Worm (Caenorhabditis elegans) whole organism, L2 larva: ENCODE results near the gene cubn-1.

Experiments
- Y55F3AM.14 ChIP-seq: fragments of 200-800 bp; sonication (Bioruptor generic); optimal IDR thresholded peaks from 2 replicates; lab custom pipeline; 2018; ENCODE audit warnings: mild to moderate bottlenecking, missing genetic modification characterization, missing compliant biosample characterization
- alr-1 ChIP-seq: fragments of 150-350 bp; optimal IDR thresholded peaks from 2 replicates; lab custom pipeline; 2014; ENCODE audit warnings: missing biosample characterization, missing genetic modification characterization
- ceh-16 ChIP-seq: fragments of 150-350 bp; optimal IDR thresholded peaks from 2 replicates; lab custom pipeline; 2014; ENCODE audit warnings: missing biosample characterization, missing genetic modification characterization
- ceh-82 ChIP-seq: fragments of 150-350 bp; optimal IDR thresholded peaks from 2 replicates; lab custom pipeline; 2014; ENCODE audit warnings: missing biosample characterization, missing genetic modification characterization
- crh-2 ChIP-seq: sonication (generic microtip); optimal IDR thresholded peaks from 2 replicates; lab custom pipeline; 2017; ENCODE audit warnings: missing biosample characterization, missing genetic modification characterization
- dmd-4 ChIP-seq: sonication (generic microtip); optimal IDR thresholded peaks from 2 replicates; lab custom pipeline; 2017; ENCODE audit warnings: missing biosample characterization, missing genetic modification characterization
- egl-27 ChIP-seq: sonication (generic microtip); optimal IDR thresholded peaks from 3 replicates; lab custom pipeline; 2017; ENCODE audit warnings: missing biosample characterization, missing genetic modification reagents, missing genetic modification characterization
- elt-1 ChIP-seq: fragments of 150-350 bp; optimal IDR thresholded peaks from 2 replicates; lab custom pipeline; 2014; ENCODE audit warnings: missing biosample characterization, missing genetic modification characterization
- elt-3 ChIP-seq: sonication (generic microtip); optimal IDR thresholded peaks from 2 replicates; lab custom pipeline; 2017; ENCODE audit warnings: missing biosample characterization, missing genetic modification characterization
- fos-1 ChIP-seq: fragments of 150-350 bp; optimal IDR thresholded peaks from 2 replicates; lab custom pipeline; 2014; ENCODE audit warnings: missing biosample characterization, missing genetic modification characterization
- gmeb-1 ChIP-seq: fragments of 150-350 bp; optimal IDR thresholded peaks from 2 replicates; lab custom pipeline; 2014; ENCODE audit warnings: missing biosample characterization, missing genetic modification characterization
- lin-11 ChIP-seq: fragments of 150-350 bp; sonication (generic microtip); optimal IDR thresholded peaks from 2 replicates; lab custom pipeline; 2014; ENCODE audit warnings: missing biosample characterization, missing genetic modification characterization, inconsistent platforms, mixed read lengths
- lin-13 ChIP-seq: fragments of 150-350 bp; optimal IDR thresholded peaks from 2 replicates; lab custom pipeline; 2014; ENCODE audit warnings: missing biosample characterization, missing genetic modification reagents, missing genetic modification characterization
- lin-39 ChIP-seq: fragments of 150-350 bp; optimal IDR thresholded peaks from 2 replicates; lab custom pipeline; 2014; ENCODE audit warnings: missing biosample characterization, missing genetic modification reagents, missing genetic modification characterization
- lsy-2 ChIP-seq, 2 experiments: fragments of 150-350 bp in 1 of 2; sonication (generic microtip) in 1 of 2; optimal IDR thresholded peaks; 2 replicates each; lab custom pipeline; 2014 to 2017; ENCODE audit warnings: missing biosample characterization in 2 of 2, missing genetic modification characterization in 2 of 2
- mab-5 ChIP-seq: fragments of 150-350 bp; optimal IDR thresholded peaks from 2 replicates; lab custom pipeline; 2014; ENCODE audit warnings: missing biosample characterization, missing genetic modification characterization
- mdl-1 ChIP-seq, 2 experiments: fragments of 150-350 bp in 1 of 2; sonication (generic microtip) in 1 of 2; optimal IDR thresholded peaks; 2 replicates each; lab custom pipeline; 2017; ENCODE audit warnings: missing biosample characterization in 2 of 2, missing genetic modification characterization in 2 of 2
- nhr-10 ChIP-seq: sonication (generic microtip); optimal IDR thresholded peaks from 2 replicates; lab custom pipeline; 2017; ENCODE audit warnings: missing biosample characterization, missing genetic modification characterization
- nhr-12 ChIP-seq: fragments of 150-350 bp; optimal IDR thresholded peaks from 2 replicates; lab custom pipeline; 2014; ENCODE audit warnings: missing biosample characterization, missing genetic modification characterization
- nhr-129 ChIP-seq: fragments of 150-350 bp; optimal IDR thresholded peaks from 2 replicates; lab custom pipeline; 2014; ENCODE audit warnings: missing biosample characterization, missing genetic modification characterization
- nhr-21 ChIP-seq: fragments of 150-350 bp; optimal IDR thresholded peaks from 2 replicates; lab custom pipeline; 2014; ENCODE audit warnings: missing biosample characterization, missing genetic modification characterization
- nhr-23 ChIP-seq: fragments of 150-350 bp; optimal IDR thresholded peaks from 2 replicates; lab custom pipeline; 2014; ENCODE audit warnings: missing biosample characterization, missing genetic modification reagents, missing genetic modification characterization
- nhr-25 ChIP-seq: fragments of 150-350 bp; sonication (generic microtip); optimal IDR thresholded peaks from 3 replicates; lab custom pipeline; 2014; ENCODE audit warnings: missing biosample characterization, missing genetic modification characterization
- nhr-6 ChIP-seq: fragments of 150-350 bp; optimal IDR thresholded peaks from 2 replicates; lab custom pipeline; 2014; ENCODE audit warnings: missing biosample characterization, missing genetic modification characterization
- nhr-77 ChIP-seq: fragments of 150-350 bp; optimal IDR thresholded peaks from 2 replicates; lab custom pipeline; 2014; ENCODE audit warnings: missing biosample characterization, missing genetic modification characterization
- sem-4 ChIP-seq: fragments of 150-350 bp; optimal IDR thresholded peaks from 2 replicates; lab custom pipeline; 2014; ENCODE audit warnings: missing biosample characterization, missing genetic modification reagents, missing genetic modification characterization
- sma-3 ChIP-seq: sonication (generic microtip); optimal IDR thresholded peaks from 2 replicates; lab custom pipeline; 2016; ENCODE audit warnings: missing genetic modification reagents, missing genetic modification characterization, missing compliant biosample characterization
- sma-9 ChIP-seq, 2 experiments: fragments of 150-350 bp in 1 of 2; sonication (generic microtip) in 1 of 2; optimal IDR thresholded peaks; 2 replicates each; lab custom pipeline; 2014 to 2016; ENCODE audit warnings: missing genetic modification characterization in 2 of 2, mild to moderate bottlenecking in 1 of 2, missing biosample characterization in 1 of 2, missing compliant biosample characterization in 1 of 2, missing genetic modification reagents in 1 of 2, moderate library complexity in 1 of 2
- zag-1 ChIP-seq: fragments of 150-350 bp; optimal IDR thresholded peaks from 2 replicates; lab custom pipeline; 2014; ENCODE audit warnings: missing biosample characterization, missing genetic modification characterization
- ztf-1 ChIP-seq: fragments of 200-800 bp; sonication (Bioruptor generic); conservative IDR thresholded peaks from 2 replicates; pipeline ENCODE4 v1.3.6; 2022; ENCODE audit warnings: missing genetic modification characterization, missing compliant biosample characterization
- ztf-11 ChIP-seq: sonication (generic microtip); optimal IDR thresholded peaks from 2 replicates; lab custom pipeline; 2017; ENCODE audit warnings: missing biosample characterization, missing genetic modification characterization
- ztf-4 ChIP-seq: fragments of 150-350 bp; optimal IDR thresholded peaks from 2 replicates; lab custom pipeline; 2014; ENCODE audit warnings: missing biosample characterization, missing genetic modification characterization

cubn-1 gene

DNA sequence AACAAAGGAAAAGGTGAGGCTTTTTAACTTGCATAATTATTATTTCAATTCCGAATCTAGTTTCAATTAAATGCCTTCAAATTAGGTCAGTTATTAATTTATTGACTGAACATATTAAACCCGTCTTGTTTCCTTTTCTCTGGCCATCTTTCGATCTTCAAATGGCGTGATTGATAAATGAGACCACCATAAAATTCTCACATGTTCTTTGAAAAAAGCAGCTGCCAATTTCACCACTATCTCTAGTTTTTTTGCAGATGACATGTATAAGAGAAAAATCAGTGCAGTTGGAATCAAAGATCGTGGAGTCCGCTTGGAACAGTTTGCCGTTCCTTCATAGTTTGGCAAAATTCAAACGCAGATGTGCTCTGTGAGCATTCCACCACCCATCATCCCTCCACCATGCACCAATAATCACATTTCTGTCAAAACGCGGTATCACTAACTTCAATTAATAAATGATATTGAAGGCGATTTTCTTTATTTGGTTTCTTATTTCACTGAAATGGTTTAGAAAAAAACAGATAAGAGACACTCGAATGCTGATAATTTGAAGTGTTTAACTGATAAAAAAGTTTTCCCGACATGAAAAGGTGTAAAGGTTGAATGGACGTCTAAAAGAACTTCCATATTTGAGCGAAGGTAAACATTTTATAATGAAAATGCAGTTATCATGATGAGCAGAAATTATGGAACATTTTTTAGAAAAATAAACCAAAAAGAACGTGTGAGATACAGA is 26.8 kb downstream of the cubn-1 start:
- TF ChIP-seq sem-4 (tag; lab: Kevin White, UChicago) (peak; percentile 1), sma-9 (GFP tag; optimal IDR thresholded peaks at IDR 0.05; lab: Kevin White, UChicago) (peak; percentile 67), sma-9 (tag; optimal IDR thresholded peaks at IDR 0.05; lab: Kevin White, UChicago) (no peak), crh-2 (peak; percentile 42), gmeb-1 (tag; lab: Kevin White, UChicago) (peak; percentile 34), fos-1 (tag; lab: Kevin White, UChicago) (peak; percentile 51), egl-27 (tag; lab: Kevin White, UChicago) (peak; percentile 37), mdl-1 (tag; optimal IDR thresholded peaks at IDR 0.05; lab: Kevin White, UChicago) (no peak), nhr-10 (tag; lab: Kevin White, UChicago) (no peak), lsy-2 (tag; optimal IDR thresholded peaks at IDR 0.05; lab: Kevin White, UChicago) (no peak)

DNA sequence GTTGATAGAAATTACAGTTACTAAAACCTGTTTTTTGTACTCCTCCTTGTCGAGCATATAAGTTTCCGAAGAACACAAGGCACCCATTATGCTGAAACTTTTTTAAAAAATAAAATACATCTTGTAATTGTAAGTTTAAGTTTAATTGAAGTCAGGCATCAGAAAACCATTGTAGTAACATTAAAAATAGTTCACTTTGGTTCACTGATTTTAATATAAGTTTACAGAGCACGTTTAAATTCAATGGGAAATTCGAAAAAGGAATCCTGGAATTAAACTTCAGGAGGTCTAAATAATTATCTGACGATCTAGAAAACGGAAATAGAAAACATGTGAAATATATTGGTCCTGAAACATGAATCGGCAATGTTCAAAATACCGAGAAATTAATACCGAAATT is 29.3 kb downstream of the cubn-1 start, which contains the start of gene gpa-8:
Gene gpa-8 (minus strand): TSS at position 101 of the 400 bp plus-strand sequence.
- no peak for TF ChIP-seq nhr-77 (tag; lab: Kevin White, UChicago)
- no peak for TF ChIP-seq ztf-11 (tag; lab: Kevin White, UChicago)
- TF ChIP-seq gmeb-1 (tag; lab: Kevin White, UChicago), result no peak
- TF ChIP-seq zag-1 (tag; lab: Kevin White, UChicago), result no peak
- TF ChIP-seq mab-5 (tag; lab: Kevin White, UChicago), result no peak
- TF ChIP-seq ceh-16 (tag; lab: Kevin White, UChicago), result no peak
- no peak for TF ChIP-seq nhr-21
- no peak for TF ChIP-seq ztf-4 (tag; lab: Kevin White, UChicago)
- TF ChIP-seq elt-3 (tag; lab: Kevin White, UChicago), result no peak
- TF ChIP-seq nhr-23 (tag; lab: Kevin White, UChicago), result no peak
- no peak for TF ChIP-seq nhr-6 (tag; lab: Kevin White, UChicago)
- TF ChIP-seq ceh-82 (tag; lab: Kevin White, UChicago), result no peak
- no peak for TF ChIP-seq elt-1 (tag; lab: Kevin White, UChicago)

DNA sequence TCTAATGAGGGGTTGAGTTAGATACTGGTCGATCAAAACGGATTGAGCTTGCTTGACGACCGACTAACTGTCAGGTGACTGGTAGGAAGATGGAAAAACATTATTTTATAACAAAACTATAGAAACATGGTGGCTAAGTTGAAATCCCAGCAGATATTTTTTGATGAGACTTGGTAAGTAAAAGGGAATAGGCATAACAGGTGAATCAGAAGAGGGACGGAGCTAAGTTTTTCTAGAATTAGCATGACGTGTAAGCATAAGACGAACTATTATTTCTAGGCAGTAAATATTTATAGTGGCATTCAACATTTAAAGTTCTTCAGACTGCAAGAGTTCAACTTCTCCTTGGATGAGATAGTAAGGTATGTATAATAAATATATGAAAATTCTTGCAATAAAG is 33.4 kb downstream of the cubn-1 start, which contains the start of gene F56H9.8:
Gene F56H9.8 (plus strand): TSS at position 301 of the 400 bp plus-strand sequence.
- TF ChIP-seq lin-13 (GFP tag; lab: Kevin White, UChicago), result no peak
- TF ChIP-seq ceh-82 (tag; lab: Kevin White, UChicago), result no peak
- TF ChIP-seq egl-27 (tag; lab: Kevin White, UChicago), result no peak
- no peak for TF ChIP-seq mdl-1 (tag; optimal IDR thresholded peaks at IDR 0.05; lab: Kevin White, UChicago)
- TF ChIP-seq lin-11 (tag; lab: Kevin White, UChicago), result no peak
- no peak for TF ChIP-seq mab-5 (tag; lab: Kevin White, UChicago)
- TF ChIP-seq elt-1 (tag; lab: Kevin White, UChicago), result no peak
- no peak for TF ChIP-seq nhr-6 (tag; lab: Kevin White, UChicago)
- no peak for TF ChIP-seq Y55F3AM.14 (GFP tag; lab: Kevin White, UChicago)
- no peak for TF ChIP-seq nhr-12 (tag; lab: Kevin White, UChicago)
- no peak for TF ChIP-seq dmd-4
- TF ChIP-seq fos-1 (tag; lab: Kevin White, UChicago), result no peak
- TF ChIP-seq elt-3 (tag; lab: Kevin White, UChicago), result no peak
- no peak for TF ChIP-seq sma-3 (GFP tag; lab: Kevin White, UChicago)

ce11 chrV:12649213-12649612 is 38.1 kb downstream of the cubn-1 start, which contains the start of gene gpa-9:
TSS of gene gpa-9 (minus strand) at chrV:12649313.
- TF ChIP-seq ztf-11 (tag; lab: Kevin White, UChicago), result no peak
- no peak for TF ChIP-seq lin-39 (tag; lab: Kevin White, UChicago)
- TF ChIP-seq nhr-25, result no peak
- TF ChIP-seq gmeb-1 (tag; lab: Kevin White, UChicago), result no peak
- TF ChIP-seq ztf-4 (tag; lab: Kevin White, UChicago), result no peak
- TF ChIP-seq alr-1 (tag; lab: Kevin White, UChicago), result no peak
- no peak for TF ChIP-seq sma-3 (GFP tag; lab: Kevin White, UChicago)
- TF ChIP-seq ztf-1 (GFP tag; lab: Robert Waterston, UW), result no peak
- TF ChIP-seq nhr-23 (tag; lab: Kevin White, UChicago), result no peak
- no peak for TF ChIP-seq elt-1 (tag; lab: Kevin White, UChicago)
- no peak for TF ChIP-seq nhr-129 (tag; lab: Kevin White, UChicago)
- no peak for TF ChIP-seq lin-13 (GFP tag; lab: Kevin White, UChicago)
